Fruit fly (Drosophila melanogaster): ENCODE results near the gene CG33191.

Gene CG33191

DNA sequence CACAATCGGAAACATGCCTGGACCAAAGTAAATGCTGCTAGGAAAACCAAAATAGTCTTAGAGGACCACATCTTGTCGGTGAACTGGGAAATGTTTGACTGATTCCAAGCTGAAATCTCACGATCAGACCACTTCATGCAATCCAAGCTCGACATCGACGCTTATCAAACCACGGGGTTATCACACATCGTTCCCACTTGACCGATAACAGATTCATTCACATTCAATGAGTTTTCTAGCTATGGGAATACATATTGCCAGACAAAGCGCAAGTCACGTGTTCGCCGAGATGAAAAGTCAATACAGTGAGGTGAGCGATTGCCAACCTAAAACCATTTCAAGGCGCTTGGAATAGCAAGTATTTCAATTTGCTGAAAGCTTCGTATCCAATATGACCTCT is 30.0 kb upstream of the CG33191 start:
- TF ChIP-seq h (GFP tag; optimal IDR thresholded peaks at IDR 0.05) (no peak), Sp1 (GFP tag; optimal IDR thresholded peaks at IDR 0.05) (no peak), Rel (GFP tag; optimal IDR thresholded peaks at IDR 0.05) (no peak), Rel (tag; optimal IDR thresholded peaks at IDR 0.05) (peak; percentile 74), CrebA (GFP tag; optimal IDR thresholded peaks at IDR 0.05; ENCODE audit: borderline replicate concordance) (no peak)

DNA sequence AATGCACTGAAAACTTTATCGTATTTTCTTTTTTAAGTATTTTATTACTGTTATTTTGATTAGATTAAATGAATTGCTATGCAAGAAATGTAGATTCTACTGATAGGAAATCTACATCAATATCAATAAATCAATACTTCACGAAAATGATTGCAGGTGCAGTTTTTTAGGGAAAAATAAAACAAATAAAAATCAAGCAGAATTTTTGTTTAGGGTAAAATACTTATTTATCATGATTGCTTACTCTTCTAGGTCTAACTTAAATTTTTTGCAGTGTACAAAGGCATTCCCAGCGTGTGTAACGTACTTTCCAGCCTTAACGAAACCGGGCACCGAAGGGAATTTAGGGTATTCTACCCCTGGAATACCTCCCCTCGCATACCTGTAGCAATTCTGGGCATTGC is 28.8 kb upstream of the CG33191 start:
- TF ChIP-seq rgr (GFP tag; optimal IDR thresholded peaks at IDR 0.05) (peak; percentile 72), N (GFP tag; optimal IDR thresholded peaks at IDR 0.05) (no peak), sv (GFP tag; optimal IDR thresholded peaks at IDR 0.05) (peak; percentile 53), br (GFP tag; optimal IDR thresholded peaks at IDR 0.05) (peak; percentile 29), ey (GFP tag; optimal IDR thresholded peaks at IDR 0.05) (peak; percentile 57), h (GFP tag; optimal IDR thresholded peaks at IDR 0.05) (peak; percentile 63), CG32264 (GFP tag; optimal IDR thresholded peaks at IDR 0.05) (no peak), Myc (optimal IDR thresholded peaks at IDR 0.05) (no peak), woc (GFP tag; optimal IDR thresholded peaks at IDR 0.05) (peak; percentile 52), psq (GFP tag; optimal IDR thresholded peaks at IDR 0.05) (peak; percentile 16), Rel (GFP tag; optimal IDR thresholded peaks at IDR 0.05) (peak; percentile 1), Rel (tag; optimal IDR thresholded peaks at IDR 0.05) (no peak), dl (GFP tag; optimal IDR thresholded peaks at IDR 0.05; ENCODE audit: insufficient read depth in 1 of 2, partially characterized antibody in 2 of 2) (no peak), HLH106 (tag; optimal IDR thresholded peaks at IDR 0.05) (peak; percentile 63), dsf (GFP tag; optimal IDR thresholded peaks at IDR 0.05; ENCODE audit: borderline replicate concordance) (no peak), foxo (GFP tag; optimal IDR thresholded peaks at IDR 0.05) (peak in 1 of 2 experiments; percentile 72), CrebA (GFP tag; optimal IDR thresholded peaks at IDR 0.05; ENCODE audit: borderline replicate concordance) (no peak), OdsH (GFP tag; optimal IDR thresholded peaks at IDR 0.05) (peak; percentile 61), usp (GFP tag; optimal IDR thresholded peaks at IDR 0.05) (no peak), fru (GFP tag; optimal IDR thresholded peaks at IDR 0.05) (peak; percentile 69), Hnf4 (GFP tag; optimal IDR thresholded peaks at IDR 0.05) (peak; percentile 5), dmrt93B (GFP tag; optimal IDR thresholded peaks at IDR 0.05) (no peak), Hr78 (GFP tag; optimal IDR thresholded peaks at IDR 0.05) (no peak), Sp1 (GFP tag; optimal IDR thresholded peaks at IDR 0.05) (peak; percentile 73), Jra (GFP tag; optimal IDR thresholded peaks at IDR 0.05) (peak; percentile 24), sage (GFP tag; optimal IDR thresholded peaks at IDR 0.05) (peak; percentile 12), Hr83 (GFP tag; optimal IDR thresholded peaks at IDR 0.05; ENCODE audit: poor library complexity, severe bottlenecking) (no peak), brk (GFP tag; optimal IDR thresholded peaks at IDR 0.05) (peak; percentile 70), Abd-B (GFP tag; optimal IDR thresholded peaks at IDR 0.05) (no peak)

dm6 chr3R:8807831-8808517 is 28.3 kb upstream of the CG33191 start:
- TF ChIP-seq fru (GFP tag; optimal IDR thresholded peaks at IDR 0.05) (no peak), sv (GFP tag; optimal IDR thresholded peaks at IDR 0.05) (no peak), woc (GFP tag; optimal IDR thresholded peaks at IDR 0.05) (peak; percentile 46), jim (GFP tag; optimal IDR thresholded peaks at IDR 0.05) (no peak), Dif (GFP tag; optimal IDR thresholded peaks at IDR 0.05; ENCODE audit: partially characterized antibody) (peak; percentile 66), rgr (GFP tag; optimal IDR thresholded peaks at IDR 0.05) (no peak), CrebA (GFP tag; optimal IDR thresholded peaks at IDR 0.05; ENCODE audit: borderline replicate concordance) (no peak), foxo (GFP tag; optimal IDR thresholded peaks at IDR 0.05) (no peak), GATAd (GFP tag; optimal IDR thresholded peaks at IDR 0.05) (no peak), HLH106 (tag; optimal IDR thresholded peaks at IDR 0.05) (no peak), br (GFP tag; optimal IDR thresholded peaks at IDR 0.05) (no peak), Dfd (GFP tag; optimal IDR thresholded peaks at IDR 0.05) (no peak), Myc (optimal IDR thresholded peaks at IDR 0.05) (no peak), h (GFP tag; optimal IDR thresholded peaks at IDR 0.05) (no peak), CG9705 (GFP tag; optimal IDR thresholded peaks at IDR 0.05) (no peak), Abd-B (GFP tag; optimal IDR thresholded peaks at IDR 0.05) (no peak), ey (GFP tag; optimal IDR thresholded peaks at IDR 0.05) (peak; percentile 26), brk (GFP tag; optimal IDR thresholded peaks at IDR 0.05) (peak; percentile 5), Hnf4 (GFP tag; optimal IDR thresholded peaks at IDR 0.05) (peak; percentile 11), Rel (GFP tag; optimal IDR thresholded peaks at IDR 0.05) (no peak), Rel (tag; optimal IDR thresholded peaks at IDR 0.05) (peak; percentile 87), psq (GFP tag; optimal IDR thresholded peaks at IDR 0.05) (no peak), dmrt93B (GFP tag; optimal IDR thresholded peaks at IDR 0.05) (no peak), usp (GFP tag; optimal IDR thresholded peaks at IDR 0.05) (no peak), pan (optimal IDR thresholded peaks at IDR 0.05) (no peak), dsf (GFP tag; optimal IDR thresholded peaks at IDR 0.05; ENCODE audit: borderline replicate concordance) (no peak), sage (GFP tag; optimal IDR thresholded peaks at IDR 0.05) (no peak)

Measured in whole organism, wandering third instar larva.